Worm (Caenorhabditis elegans) whole organism, L4 larva: ENCODE results near the gene R05G6.3.
A peak's percentile ranks its signal among the peaks of the same experiment; 100 is the strongest.

ENCODE experiments used
- D1046.2 ChIP-seq: fragments of 200-800 bp; sonication (Bioruptor generic); IDR thresholded peaks from 2 replicates; pipeline ENCODE4 v1.3.6; 2022; ENCODE audit warnings: missing genetic modification characterization, missing compliant biosample characterization
- F26F4.8 ChIP-seq: fragments of 200-800 bp; sonication (Bioruptor generic); conservative IDR thresholded peaks from 2 replicates; pipeline ENCODE4 v1.3.6; 2022; ENCODE audit warnings: missing genetic modification characterization, missing compliant biosample characterization
- R02D3.7 ChIP-seq: fragments of 150-350 bp; sonication (generic microtip); optimal IDR thresholded peaks from 3 replicates; lab custom pipeline; 2014; ENCODE audit warnings: missing biosample characterization, missing genetic modification characterization
- Y105C5A.15 ChIP-seq: fragments of 200-800 bp; sonication (Bioruptor generic); IDR thresholded peaks from 2 replicates; pipeline ENCODE4 v1.3.6; 2022; ENCODE audit warnings: missing genetic modification characterization, missing compliant biosample characterization
- ZK546.5 ChIP-seq, 2 experiments: sonication (generic microtip); optimal IDR thresholded peaks; 2 replicates each; lab custom pipeline; 2017; ENCODE audit warnings: missing biosample characterization in 2 of 2, missing genetic modification characterization in 2 of 2
- aha-1 ChIP-seq: fragments of 150-350 bp; peaks from one replicate; lab custom pipeline; 2014; ENCODE audit warnings: missing biosample characterization, missing genetic modification characterization
- ama-1 ChIP-seq: fragments of 150-350 bp; optimal IDR thresholded peaks from 2 replicates; lab custom pipeline; 2014; ENCODE audit warnings: inconsistent platforms, mixed read lengths
- ces-1 ChIP-seq: fragments of 150-350 bp; sonication (generic microtip); optimal IDR thresholded peaks from 4 replicates; lab custom pipeline; 2014; ENCODE audit warnings: missing biosample characterization, missing genetic modification reagents, missing genetic modification characterization
- cey-2 ChIP-seq: sonication (generic microtip); optimal IDR thresholded peaks from 3 replicates; lab custom pipeline; 2017; ENCODE audit warnings: missing genetic modification characterization, mild to moderate bottlenecking, missing compliant biosample characterization, antibody characterized with exemption, borderline replicate concordance; ENCODE audit not compliant: insufficient read depth
- daf-16 ChIP-seq, 3 experiments: sonication (generic microtip); optimal IDR thresholded peaks; 2 replicates each; lab custom pipeline; 2016 to 2017; ENCODE audit warnings: missing genetic modification characterization in 3 of 3, missing genetic modification reagents in 3 of 3, mild to moderate bottlenecking in 2 of 3, missing compliant biosample characterization in 2 of 3, missing biosample characterization in 1 of 3, moderate library complexity in 1 of 3
- daf-8 ChIP-seq: fragments of 200-800 bp; sonication (Bioruptor generic); IDR thresholded peaks from 2 replicates; pipeline ENCODE4 v1.3.6; 2022; ENCODE audit warnings: missing genetic modification characterization, missing compliant biosample characterization
- dmd-6 ChIP-seq: fragments of 200-800 bp; sonication (Bioruptor generic); IDR thresholded peaks from 2 replicates; pipeline ENCODE4 v1.3.6; 2022; ENCODE audit warnings: missing genetic modification reagents, missing genetic modification characterization, missing compliant biosample characterization
- dmd-8 ChIP-seq: fragments of 200-800 bp; sonication (Bioruptor generic); IDR thresholded peaks from 2 replicates; pipeline ENCODE4 v1.3.6; 2022; ENCODE audit warnings: missing genetic modification characterization, missing compliant biosample characterization
- dmd-9 ChIP-seq: fragments of 200-800 bp; sonication (Bioruptor generic); IDR thresholded peaks from 2 replicates; pipeline ENCODE4 v1.3.6; 2022; ENCODE audit warnings: missing genetic modification reagents, missing genetic modification characterization, missing compliant biosample characterization
- dpl-1 ChIP-seq: fragments of 150-350 bp; optimal IDR thresholded peaks from 2 replicates; lab custom pipeline; 2014; ENCODE audit warnings: missing biosample characterization, missing genetic modification reagents, missing genetic modification characterization
- egl-27 ChIP-seq: sonication (generic microtip); optimal IDR thresholded peaks from 3 replicates; lab custom pipeline; 2017; ENCODE audit warnings: missing biosample characterization, missing genetic modification reagents, missing genetic modification characterization
- egl-43 ChIP-seq: fragments of 200-800 bp; sonication (Bioruptor generic); IDR thresholded peaks from 2 replicates; pipeline ENCODE4 v1.3.6; 2022; ENCODE audit warnings: missing genetic modification reagents, missing genetic modification characterization, missing compliant biosample characterization
- fkh-10 ChIP-seq: fragments of 150-350 bp; optimal IDR thresholded peaks from 2 replicates; lab custom pipeline; 2014; ENCODE audit warnings: missing biosample characterization, missing genetic modification reagents, missing genetic modification characterization
- fos-1 ChIP-seq: fragments of 150-350 bp; optimal IDR thresholded peaks from 2 replicates; lab custom pipeline; 2014; ENCODE audit warnings: missing biosample characterization, missing genetic modification characterization
- hif-1 ChIP-seq, 2 experiments: sonication (generic microtip); optimal IDR thresholded peaks; 2 replicates each; lab custom pipeline; 2016 to 2017; ENCODE audit warnings: missing compliant biosample characterization in 2 of 2, missing genetic modification characterization in 2 of 2, missing genetic modification reagents in 2 of 2, missing genotype in 2 of 2, mild to moderate bottlenecking in 1 of 2
- hlh-11 ChIP-seq: fragments of 200-800 bp; sonication (Bioruptor generic); optimal IDR thresholded peaks from 2 replicates; lab custom pipeline; 2018; ENCODE audit warnings: mild to moderate bottlenecking, missing genetic modification characterization, missing compliant biosample characterization
- hmg-1.1 ChIP-seq: fragments of 200-800 bp; sonication (Bioruptor generic); IDR thresholded peaks from 2 replicates; pipeline ENCODE4 v1.3.6; 2022; ENCODE audit warnings: missing genetic modification reagents, missing genetic modification characterization, missing compliant biosample characterization
- jun-1 ChIP-seq: fragments of 150-350 bp; optimal IDR thresholded peaks from 2 replicates; lab custom pipeline; 2014; ENCODE audit warnings: missing biosample characterization, missing genetic modification reagents, missing genetic modification characterization
- lim-7 ChIP-seq: fragments of 200-800 bp; sonication (Bioruptor generic); IDR thresholded peaks from 2 replicates; pipeline ENCODE4 v1.3.6; 2022; ENCODE audit warnings: missing genetic modification characterization, missing compliant biosample characterization
- lin-1 ChIP-seq: fragments of 200-800 bp; sonication (Bioruptor generic); IDR thresholded peaks from 2 replicates; pipeline ENCODE4 v1.3.6; 2022; ENCODE audit warnings: missing genetic modification reagents, missing genetic modification characterization, missing compliant biosample characterization
- lin-38 ChIP-seq: fragments of 200-800 bp; sonication (Bioruptor generic); IDR thresholded peaks from 2 replicates; pipeline ENCODE4 v1.3.6; 2022; ENCODE audit warnings: missing genetic modification reagents, missing genetic modification characterization, missing compliant biosample characterization
- lin-39 ChIP-seq: fragments of 150-350 bp; optimal IDR thresholded peaks from 2 replicates; lab custom pipeline; 2014; ENCODE audit warnings: missing biosample characterization, missing genetic modification reagents, missing genetic modification characterization
- madf-5 ChIP-seq, 2 experiments: fragments of 200-800 bp; sonication (Bioruptor generic); IDR thresholded peaks; 2 replicates each; pipeline ENCODE4 v1.3.6; 2022; ENCODE audit warnings: missing compliant biosample characterization in 2 of 2, missing genetic modification characterization in 2 of 2
- madf-9 ChIP-seq: fragments of 200-800 bp; sonication (Bioruptor generic); conservative IDR thresholded peaks from 2 replicates; pipeline ENCODE4 v1.3.6; 2022; ENCODE audit warnings: missing genetic modification reagents, missing genetic modification characterization, missing compliant biosample characterization
- mep-1 ChIP-seq: fragments of 150-350 bp; sonication (generic microtip); optimal IDR thresholded peaks from 3 replicates; lab custom pipeline; 2014; ENCODE audit warnings: missing biosample characterization, missing genetic modification characterization
- mxl-2 ChIP-seq: fragments of 200-800 bp; sonication (Bioruptor generic); conservative IDR thresholded peaks from 2 replicates; pipeline ENCODE4 v1.3.6; 2022; ENCODE audit warnings: missing genetic modification reagents, missing genetic modification characterization, missing compliant biosample characterization
- nhr-10 ChIP-seq: fragments of 150-350 bp; optimal IDR thresholded peaks from 2 replicates; lab custom pipeline; 2014; ENCODE audit warnings: missing biosample characterization, missing genetic modification characterization
- nhr-111 ChIP-seq: fragments of 200-800 bp; sonication (Bioruptor generic); optimal IDR thresholded peaks from 2 replicates; lab custom pipeline; 2018; ENCODE audit warnings: mild to moderate bottlenecking, missing genetic modification characterization, missing compliant biosample characterization
- nhr-42 ChIP-seq: fragments of 200-800 bp; sonication (Bioruptor generic); IDR thresholded peaks from 2 replicates; pipeline ENCODE4 v1.3.6; 2022; ENCODE audit warnings: missing genetic modification characterization, missing compliant biosample characterization
- nhr-77 ChIP-seq: fragments of 150-350 bp; optimal IDR thresholded peaks from 2 replicates; lab custom pipeline; 2014; ENCODE audit warnings: missing biosample characterization, missing genetic modification characterization
- pha-4 ChIP-seq, 2 experiments: fragments of 150-350 bp in 1 of 2; fragments of 200-800 bp in 1 of 2; sonication (Bioruptor generic) in 1 of 2; IDR thresholded peaks in 1 of 2; optimal IDR thresholded peaks in 1 of 2; 2 replicates each; pipeline versions ENCODE4 v1.3.6 to Lab custom; 2014 to 2022; ENCODE audit warnings: missing genetic modification characterization in 2 of 2, missing genetic modification reagents in 2 of 2, missing biosample characterization in 1 of 2, missing compliant biosample characterization in 1 of 2
- php-3 ChIP-seq: fragments of 200-800 bp; sonication (Bioruptor generic); IDR thresholded peaks from 2 replicates; pipeline ENCODE4 v1.3.6; 2022; ENCODE audit warnings: missing genetic modification reagents, missing genetic modification characterization, missing compliant biosample characterization
- saeg-2 ChIP-seq: fragments of 200-800 bp; sonication (Bioruptor generic); IDR thresholded peaks from 2 replicates; pipeline ENCODE4 v1.3.6; 2022; ENCODE audit warnings: missing genetic modification reagents, missing genetic modification characterization, missing compliant biosample characterization
- sdz-12 ChIP-seq: fragments of 200-800 bp; sonication (Bioruptor generic); optimal IDR thresholded peaks from 2 replicates; lab custom pipeline; 2018; ENCODE audit warnings: mild to moderate bottlenecking, missing genetic modification characterization, missing compliant biosample characterization
- snpc-4 ChIP-seq: fragments of 150-350 bp; optimal IDR thresholded peaks from 2 replicates; lab custom pipeline; 2014; ENCODE audit warnings: missing biosample characterization, missing genetic modification characterization
- spr-1 ChIP-seq: sonication (generic microtip); optimal IDR thresholded peaks from 2 replicates; lab custom pipeline; 2016; ENCODE audit warnings: mild to moderate bottlenecking, missing genetic modification characterization, missing compliant biosample characterization
- spr-3 ChIP-seq: fragments of 200-800 bp; sonication (Bioruptor generic); optimal IDR thresholded peaks from 2 replicates; lab custom pipeline; 2018; ENCODE audit warnings: mild to moderate bottlenecking, missing genetic modification characterization, missing compliant biosample characterization
- unc-130 ChIP-seq: sonication (generic microtip); optimal IDR thresholded peaks from 2 replicates; lab custom pipeline; 2016; ENCODE audit warnings: missing genetic modification reagents, missing genetic modification characterization, missing compliant biosample characterization
- unc-39 ChIP-seq: sonication (generic microtip); optimal IDR thresholded peaks from 2 replicates; lab custom pipeline; 2017; ENCODE audit warnings: missing biosample characterization, missing genetic modification characterization
- unc-62 ChIP-seq, 3 experiments: fragments of 150-350 bp in 1 of 3; sonication (generic microtip); optimal IDR thresholded peaks in 2 of 3; peaks in 1 of 3; 1 replicate in 1 of 3; 2 replicates in 2 of 3; lab custom pipeline; 2014 to 2017; ENCODE audit warnings: missing biosample characterization in 3 of 3, missing genetic modification characterization in 3 of 3, missing genetic modification reagents in 3 of 3, missing genotype in 1 of 3
- vab-7 ChIP-seq: fragments of 200-800 bp; sonication (Bioruptor generic); IDR thresholded peaks from 2 replicates; pipeline ENCODE4 v1.3.6; 2022; ENCODE audit warnings: missing genetic modification reagents, missing genetic modification characterization, missing compliant biosample characterization
- zfp-2 ChIP-seq: sonication (generic microtip); optimal IDR thresholded peaks from 2 replicates; lab custom pipeline; 2016; ENCODE audit warnings: mild to moderate bottlenecking, missing genetic modification characterization, missing compliant biosample characterization
- zfp-3 ChIP-seq: fragments of 200-800 bp; sonication (Bioruptor generic); conservative IDR thresholded peaks from 2 replicates; pipeline ENCODE4 v1.3.6; 2022; ENCODE audit warnings: missing genetic modification reagents, missing genetic modification characterization, missing compliant biosample characterization
- zip-2 ChIP-seq: fragments of 150-350 bp; optimal IDR thresholded peaks from 2 replicates; lab custom pipeline; 2014; ENCODE audit warnings: missing biosample characterization, missing genetic modification characterization
- ztf-11 ChIP-seq: fragments of 150-350 bp; optimal IDR thresholded peaks from 2 replicates; lab custom pipeline; 2014; ENCODE audit warnings: missing biosample characterization, missing genetic modification characterization

R05G6.3 gene

ce11 chrIV:7549844-7550243, 33.5 kb downstream of the R05G6.3 start (continued):
- TF ChIP-seq egl-43 (GFP tag; lab: Robert Waterston, UW) (peak; percentile 54; the same call in 1 of the 2 replicates), ama-1 (lab: Kevin White, UChicago) (no peak), zip-2 (tag; lab: Kevin White, UChicago) (no peak), fkh-10 (no peak), vab-7 (0 out of 2 replicates have a peak, but pooled peaks have one; percentile 23), nhr-77 (tag; lab: Kevin White, UChicago) (peak; percentile 19), madf-9 (GFP tag; lab: Robert Waterston, UW) (no peak), zfp-2 (tag; lab: Kevin White, UChicago) (no peak), cey-2 (tag; lab: Kevin White, UChicago) (no peak), ztf-11 (tag; lab: Kevin White, UChicago) (no peak), nhr-10 (tag; lab: Kevin White, UChicago) (no peak), ZK546.5 (tag; optimal IDR thresholded peaks at IDR 0.05; lab: Kevin White, UChicago) (no peak), dmd-6 (peak; percentile 81), ces-1 (GFP tag; lab: Kevin White, UChicago) (no peak), dmd-8 (GFP tag; lab: Robert Waterston, UW) (no peak), egl-27 (tag; lab: Kevin White, UChicago) (no peak), jun-1 (no peak), spr-1 (tag; lab: Kevin White, UChicago) (no peak), F26F4.8 (GFP tag; lab: Robert Waterston, UW) (no peak), zfp-3 (GFP tag; lab: Robert Waterston, UW) (no peak), lin-39 (no peak), snpc-4 (tag; lab: Kevin White, UChicago) (no peak), Y105C5A.15 (GFP tag; lab: Robert Waterston, UW) (no peak), lin-1 (peak; percentile 60), nhr-111 (GFP tag; lab: Kevin White, UChicago) (no peak), madf-5 (GFP tag; IDR thresholded peaks at IDR 0.05; lab: Robert Waterston, UW) (0 out of 4 replicates have a peak, but pooled peaks of 1 of the 2 experiments have one; percentile 70), spr-3 (GFP tag; lab: Kevin White, UChicago) (no peak), sdz-12 (GFP tag; lab: Kevin White, UChicago) (no peak), unc-62 (GFP tag; optimal IDR thresholded peaks at IDR 0.05 in 1 of 2; lab: Kevin White, UChicago) (no peak), unc-62 (tag; optimal IDR thresholded peaks at IDR 0.05; lab: Kevin White, UChicago) (no peak), R02D3.7 (no peak), hif-1 (tag; optimal IDR thresholded peaks at IDR 0.05; lab: Kevin White, UChicago) (peak in 1 of 2 experiments; percentile 8), daf-8 (GFP tag; lab: Robert Waterston, UW) (no peak), fos-1 (tag; lab: Kevin White, UChicago) (no peak), mxl-2 (no peak), dmd-9 (GFP tag; lab: Robert Waterston, UW) (no peak), D1046.2 (GFP tag; lab: Robert Waterston, UW) (no peak), unc-130 (GFP tag; lab: Kevin White, UChicago) (no peak), nhr-42 (GFP tag; lab: Robert Waterston, UW) (peak; percentile 58; the same call in 1 of the 2 replicates), pha-4 (GFP tag; IDR thresholded peaks at IDR 0.05; lab: Robert Waterston, UW) (no peak), pha-4 (tag; optimal IDR thresholded peaks at IDR 0.05; lab: Kevin White, UChicago) (no peak), mep-1 (peak; percentile 68), unc-39 (no peak), lim-7 (GFP tag; lab: Robert Waterston, UW) (no peak), php-3 (no peak; the same call in 1 of the 2 replicates), saeg-2 (GFP tag; lab: Robert Waterston, UW) (no peak), aha-1 (tag; lab: Kevin White, UChicago) (peak; percentile 50), daf-16 (GFP tag; optimal IDR thresholded peaks at IDR 0.05; lab: Kevin White, UChicago) (no peak), daf-16 (tag; optimal IDR thresholded peaks at IDR 0.05; lab: Kevin White, UChicago) (peak; percentile 83), hlh-11 (tag; lab: Kevin White, UChicago) (peak; percentile 79), hmg-1.1 (GFP tag; lab: Robert Waterston, UW) (peak; percentile 27; the same call in 1 of the 2 replicates), lin-38 (GFP tag; lab: Robert Waterston, UW) (peak; percentile 80), dpl-1 (GFP tag; lab: Kevin White, UChicago) (no peak)
